Worm (Caenorhabditis elegans): ENCODE measurements around the gene cct-2.

- no peak for TF ChIP-seq zag-1 (tag; optimal IDR thresholded peaks at IDR 0.05)
- no peak for TF ChIP-seq ztf-11 (tag; optimal IDR thresholded peaks at IDR 0.05)
- TF ChIP-seq fos-1 (tag; optimal IDR thresholded peaks at IDR 0.05), result no peak
- TF ChIP-seq R02D3.7 (tag; optimal IDR thresholded peaks at IDR 0.05), result no peak
- no peak for TF ChIP-seq duxl-1 (tag; optimal IDR thresholded peaks at IDR 0.05; ENCODE audit: poor library complexity)
- no peak for TF ChIP-seq nhr-25 (tag; optimal IDR thresholded peaks at IDR 0.05; ENCODE audit: borderline replicate concordance, insufficient read depth)
- no peak for TF ChIP-seq pha-4 (GFP tag; IDR thresholded peaks at IDR 0.05)
- no peak for TF ChIP-seq pha-4 (tag; optimal IDR thresholded peaks at IDR 0.05)
- no peak for TF ChIP-seq aha-1 (tag)
- TF ChIP-seq ceh-28 (tag; optimal IDR thresholded peaks at IDR 0.05), result no peak
- TF ChIP-seq ZK546.5 (tag; optimal IDR thresholded peaks at IDR 0.05), result no peak
- TF ChIP-seq nhr-111 (GFP tag; optimal IDR thresholded peaks at IDR 0.05), result no peak
- TF ChIP-seq unc-130 (GFP tag; optimal IDR thresholded peaks at IDR 0.05), result no peak
- no peak for TF ChIP-seq dpl-1 (GFP tag; optimal IDR thresholded peaks at IDR 0.05)
Observed at ce11 chrII:8920315-8920714, 7.2 kb upstream of the cct-2 start.
